Fruit fly (Drosophila melanogaster): ENCODE data around the gene Nna1.

Nna1 gene

dm6 chrX:13753775-13754174 lies 61.7 kb downstream of the Nna1 start:
- TF ChIP-seq croc (GFP tag; conservative IDR thresholded peaks at IDR 0.05) (no peak), sens (GFP tag) (peak; percentile 5), Sry-β (GFP tag; optimal IDR thresholded peaks at IDR 0.05) (no peak), CG13624 (GFP tag; optimal IDR thresholded peaks at IDR 0.05) (peak; percentile 1), Ssrp (tag; optimal IDR thresholded peaks at IDR 0.05) (no peak)

- TF ChIP-seq slbo (GFP tag; IDR thresholded peaks at IDR 0.05) (0 out of 2 replicates have a peak, but pooled peaks have one; percentile 9), rib (GFP tag; IDR thresholded peaks at IDR 0.05) (0 out of 2 replicates have a peak, but pooled peaks have one; percentile 28), CG15269 (tag; optimal IDR thresholded peaks at IDR 0.05) (peak; percentile 21), CG15514 (GFP tag; optimal IDR thresholded peaks at IDR 0.05) (peak; percentile 20), CG11696 (GFP tag; IDR thresholded peaks at IDR 0.05) (peak; percentile 77), CG2120 (GFP tag; optimal IDR thresholded peaks at IDR 0.05) (peak; percentile 5), Rfx (GFP tag; IDR thresholded peaks at IDR 0.05) (peak; percentile 28; the same call in 1 of the 2 replicates), bsh (GFP tag; optimal IDR thresholded peaks at IDR 0.05) (peak in 1 of 2 experiments; percentile 92), Drgx (GFP tag; IDR thresholded peaks at IDR 0.05) (peak; percentile 60), cwo (GFP tag; optimal IDR thresholded peaks at IDR 0.05) (no peak), CG32532 (GFP tag; IDR thresholded peaks at IDR 0.05) (peak; percentile 29; the same call in 1 of the 2 replicates), psq (GFP tag; optimal IDR thresholded peaks at IDR 0.05) (peak; percentile 50), CG34422 (GFP tag; IDR thresholded peaks at IDR 0.05) (peak; percentile 51; the same call in 1 of the 3 replicates), dysf (GFP tag; IDR thresholded peaks at IDR 0.05) (peak; percentile 8; the same call in 1 of the 3 replicates), eyg (GFP tag; optimal IDR thresholded peaks at IDR 0.05) (no peak), slou (GFP tag; optimal IDR thresholded peaks at IDR 0.05) (no peak), CG18619 (GFP tag; optimal IDR thresholded peaks at IDR 0.05) (no peak), Hsf (GFP tag; optimal IDR thresholded peaks at IDR 0.05) (peak; percentile 9), corto (GFP tag; optimal IDR thresholded peaks at IDR 0.05) (peak; percentile 19), CG6765 (GFP tag; optimal IDR thresholded peaks at IDR 0.05) (peak; percentile 40), sqz (GFP tag; optimal IDR thresholded peaks at IDR 0.05) (peak; percentile 63), CG15073 (GFP tag; optimal IDR thresholded peaks at IDR 0.05) (peak; percentile 64), Dip3 (GFP tag; optimal IDR thresholded peaks at IDR 0.05) (no peak), Meics (GFP tag; optimal IDR thresholded peaks at IDR 0.05) (peak; percentile 12), CG6791 (GFP tag; IDR thresholded peaks at IDR 0.05; ENCODE audit: partially characterized antibody) (no peak), CG4360 (GFP tag; IDR thresholded peaks at IDR 0.05) (peak; percentile 61), insv (GFP tag; optimal IDR thresholded peaks at IDR 0.05) (peak in 1 of 2 experiments; percentile 69), Trl (optimal IDR thresholded peaks at IDR 0.05) (peak in 1 of 2 experiments; percentile 9), Trl (GFP tag; optimal IDR thresholded peaks at IDR 0.05) (no peak), nom (GFP tag; optimal IDR thresholded peaks at IDR 0.05) (peak; percentile 68)
Measured at dm6 chrX:13754476-13754875, 62.4 kb downstream of the Nna1 start.

dm6 chrX:13755152-13755557 lies 63.1 kb downstream of the Nna1 start, which contains the start of gene Pdcd4:
Gene Pdcd4 (minus strand): TSS chrX:13755406.
- no peak for TF ChIP-seq danr (GFP tag; IDR thresholded peaks at IDR 0.05)
- no peak for TF ChIP-seq C15 (GFP tag; IDR thresholded peaks at IDR 0.05)
- no peak for TF ChIP-seq Hr39 (optimal IDR thresholded peaks at IDR 0.05)
- peak; percentile 3 for TF ChIP-seq HmgD (GFP tag; optimal IDR thresholded peaks at IDR 0.05)
- peak; percentile 75 for TF ChIP-seq CG34376 (GFP tag; optimal IDR thresholded peaks at IDR 0.05)
- no peak for TF ChIP-seq CG7928 (GFP tag; optimal IDR thresholded peaks at IDR 0.05)
- TF ChIP-seq Kr (GFP tag; optimal IDR thresholded peaks at IDR 0.05) = peak; percentile 65
- no peak for TF ChIP-seq fd64A (GFP tag; optimal IDR thresholded peaks at IDR 0.05)
- 0 out of 3 replicates have a peak, but pooled peaks have one; percentile 9 for TF ChIP-seq sr (GFP tag; IDR thresholded peaks at IDR 0.05)
- no peak for TF ChIP-seq CG10543 (GFP tag; optimal IDR thresholded peaks at IDR 0.05)
- TF ChIP-seq Drgx (GFP tag; IDR thresholded peaks at IDR 0.05) = peak; percentile 25; the same call in 1 of the 2 replicates
- TF ChIP-seq CG6254 (GFP tag; optimal IDR thresholded peaks at IDR 0.05) = no peak
- TF ChIP-seq CG31388 (GFP tag; optimal IDR thresholded peaks at IDR 0.05) = no peak
- TF ChIP-seq nerfin-1 (tag; optimal IDR thresholded peaks at IDR 0.05) = peak; percentile 22
- TF ChIP-seq CG12942 (GFP tag; optimal IDR thresholded peaks at IDR 0.05) = no peak
- TF ChIP-seq CG17359 (tag; optimal IDR thresholded peaks at IDR 0.05) = peak; percentile 25
- TF ChIP-seq Trl (optimal IDR thresholded peaks at IDR 0.05) = no peak
- peak; percentile 34 for TF ChIP-seq Trl (GFP tag; optimal IDR thresholded peaks at IDR 0.05)
- no peak for TF ChIP-seq CG9437 (GFP tag; optimal IDR thresholded peaks at IDR 0.05)
